Worm (Caenorhabditis elegans): Measurements from ENCODE around the gene spv-1.

spv-1 gene

ce11 chrII:7928600-7928999 lies at the start of gene spv-1:
TSS of gene spv-1 (minus strand) at chrII:7928700.
- TF ChIP-seq ama-1 (optimal IDR thresholded peaks at IDR 0.05) (no peak), daf-12 (tag; optimal IDR thresholded peaks at IDR 0.05) (no peak), pqm-1 (tag; optimal IDR thresholded peaks at IDR 0.05) (no peak), mml-1 (tag; optimal IDR thresholded peaks at IDR 0.05) (no peak), zag-1 (tag; optimal IDR thresholded peaks at IDR 0.05) (no peak), nhr-11 (tag; optimal IDR thresholded peaks at IDR 0.05) (no peak), elt-2 (tag; optimal IDR thresholded peaks at IDR 0.05) (no peak), sea-2 (GFP tag; optimal IDR thresholded peaks at IDR 0.05) (no peak), ceh-9 (tag; optimal IDR thresholded peaks at IDR 0.05) (no peak), aly-2 (tag; optimal IDR thresholded peaks at IDR 0.05) (no peak), nhr-23 (tag; optimal IDR thresholded peaks at IDR 0.05) (no peak), nhr-76 (tag; optimal IDR thresholded peaks at IDR 0.05) (no peak), ceh-82 (tag; optimal IDR thresholded peaks at IDR 0.05) (no peak), nhr-77 (tag; optimal IDR thresholded peaks at IDR 0.05) (no peak), egl-27 (tag; optimal IDR thresholded peaks at IDR 0.05) (no peak), ztf-4 (tag; optimal IDR thresholded peaks at IDR 0.05) (no peak), nhr-43 (tag; optimal IDR thresholded peaks at IDR 0.05; ENCODE audit: poor library complexity, severe bottlenecking) (no peak), nhr-12 (tag; optimal IDR thresholded peaks at IDR 0.05) (no peak)

DNA sequence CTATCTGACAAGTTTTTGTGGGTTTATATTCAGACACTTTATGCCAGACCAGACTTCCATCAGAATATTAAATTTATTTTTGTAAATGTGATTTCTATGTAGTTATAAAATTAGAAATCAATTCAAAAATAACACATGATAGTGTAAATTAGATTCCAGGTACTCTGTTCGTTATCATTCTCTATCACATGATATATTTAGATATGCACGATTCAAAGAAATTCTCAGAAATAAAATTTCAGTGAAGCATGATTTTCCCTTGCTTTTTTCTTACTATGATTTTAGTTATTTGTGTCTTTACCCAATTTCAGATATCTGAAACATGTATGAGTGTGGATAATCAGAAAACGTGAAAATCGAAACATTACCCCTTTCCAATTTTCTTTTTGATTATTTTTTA lies 49.0 kb upstream of the spv-1 start:
- no peak for TF ChIP-seq fos-1 (tag; optimal IDR thresholded peaks at IDR 0.05)
- no peak for TF ChIP-seq unc-39 (tag; optimal IDR thresholded peaks at IDR 0.05)
- TF ChIP-seq nhr-12 (tag; optimal IDR thresholded peaks at IDR 0.05): no peak
- TF ChIP-seq ama-1 (optimal IDR thresholded peaks at IDR 0.05): no peak
- TF ChIP-seq ceh-82 (tag; optimal IDR thresholded peaks at IDR 0.05): no peak
- TF ChIP-seq hmg-11 (tag; optimal IDR thresholded peaks at IDR 0.05): no peak
- no peak for TF ChIP-seq nhr-43 (tag; optimal IDR thresholded peaks at IDR 0.05; ENCODE audit: poor library complexity, severe bottlenecking)
- TF ChIP-seq lin-39 (tag; optimal IDR thresholded peaks at IDR 0.05): no peak
- TF ChIP-seq lsy-12 (tag; optimal IDR thresholded peaks at IDR 0.05): no peak
- TF ChIP-seq mml-1 (tag; optimal IDR thresholded peaks at IDR 0.05): no peak
- TF ChIP-seq elt-2 (tag; optimal IDR thresholded peaks at IDR 0.05): no peak
- TF ChIP-seq unc-62 (GFP tag; optimal IDR thresholded peaks at IDR 0.05): no peak
- TF ChIP-seq ceh-28 (tag; optimal IDR thresholded peaks at IDR 0.05): no peak
- no peak for TF ChIP-seq tbx-2 (tag; optimal IDR thresholded peaks at IDR 0.05)
- TF ChIP-seq elt-1 (tag; optimal IDR thresholded peaks at IDR 0.05): no peak
- no peak for TF ChIP-seq aly-2 (tag; optimal IDR thresholded peaks at IDR 0.05)
- TF ChIP-seq mdl-1 (tag; optimal IDR thresholded peaks at IDR 0.05): no peak
- TF ChIP-seq zag-1 (tag; optimal IDR thresholded peaks at IDR 0.05): no peak
- no peak for TF ChIP-seq jun-1 (tag; optimal IDR thresholded peaks at IDR 0.05)
- no peak for TF ChIP-seq ztf-4 (tag; optimal IDR thresholded peaks at IDR 0.05)

DNA sequence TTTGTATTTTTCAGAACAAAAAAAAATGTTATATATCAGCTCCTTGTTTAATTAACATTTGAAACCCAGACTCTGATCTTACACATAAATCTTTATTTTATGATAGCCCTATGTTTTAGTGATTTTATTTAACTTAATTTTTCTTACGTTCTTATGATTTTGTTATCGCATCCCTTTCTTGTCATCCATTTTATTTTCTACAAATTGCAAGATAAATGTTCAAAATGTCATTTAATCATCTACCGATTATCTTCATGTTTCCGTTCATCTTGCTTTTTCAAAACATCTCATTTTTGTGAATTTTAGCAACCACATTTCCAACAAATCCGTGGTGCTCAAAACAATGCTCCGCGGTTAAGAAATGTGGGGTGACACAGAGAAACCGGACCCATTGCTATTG lies 47.8 kb upstream of the spv-1 start, which contains the start of gene DH11.5:
DH11.5 (plus strand) TSS at position 301 of the 400 bp plus-strand sequence.
- TF ChIP-seq nhr-76 (tag; optimal IDR thresholded peaks at IDR 0.05): no peak
- no peak for TF ChIP-seq ztf-4 (tag; optimal IDR thresholded peaks at IDR 0.05)
- no peak for TF ChIP-seq egl-5 (tag; optimal IDR thresholded peaks at IDR 0.05)
- TF ChIP-seq nhr-11 (tag; optimal IDR thresholded peaks at IDR 0.05): no peak
- TF ChIP-seq mml-1 (tag; optimal IDR thresholded peaks at IDR 0.05): no peak
- TF ChIP-seq mdl-1 (tag; optimal IDR thresholded peaks at IDR 0.05): no peak
- TF ChIP-seq nhr-43 (tag; optimal IDR thresholded peaks at IDR 0.05; ENCODE audit: poor library complexity, severe bottlenecking): no peak
- no peak for TF ChIP-seq tbx-2 (tag; optimal IDR thresholded peaks at IDR 0.05)
- TF ChIP-seq ceh-82 (tag; optimal IDR thresholded peaks at IDR 0.05): no peak
- TF ChIP-seq ceh-9 (tag; optimal IDR thresholded peaks at IDR 0.05): no peak
- no peak for TF ChIP-seq daf-12 (tag; optimal IDR thresholded peaks at IDR 0.05)
- TF ChIP-seq R02D3.7 (tag; optimal IDR thresholded peaks at IDR 0.05): no peak
- TF ChIP-seq nhr-28 (tag; optimal IDR thresholded peaks at IDR 0.05): no peak
- no peak for TF ChIP-seq elt-1 (tag; optimal IDR thresholded peaks at IDR 0.05)
- no peak for TF ChIP-seq nfya-1 (tag; optimal IDR thresholded peaks at IDR 0.05; ENCODE audit: insufficient read depth)
- TF ChIP-seq zag-1 (tag; optimal IDR thresholded peaks at IDR 0.05): no peak
- no peak for TF ChIP-seq eor-1 (tag; optimal IDR thresholded peaks at IDR 0.05)
- TF ChIP-seq fkh-10 (GFP tag; optimal IDR thresholded peaks at IDR 0.05): no peak
- no peak for TF ChIP-seq ceh-28 (tag; optimal IDR thresholded peaks at IDR 0.05)
- TF ChIP-seq fos-1 (tag; optimal IDR thresholded peaks at IDR 0.05): no peak

DNA sequence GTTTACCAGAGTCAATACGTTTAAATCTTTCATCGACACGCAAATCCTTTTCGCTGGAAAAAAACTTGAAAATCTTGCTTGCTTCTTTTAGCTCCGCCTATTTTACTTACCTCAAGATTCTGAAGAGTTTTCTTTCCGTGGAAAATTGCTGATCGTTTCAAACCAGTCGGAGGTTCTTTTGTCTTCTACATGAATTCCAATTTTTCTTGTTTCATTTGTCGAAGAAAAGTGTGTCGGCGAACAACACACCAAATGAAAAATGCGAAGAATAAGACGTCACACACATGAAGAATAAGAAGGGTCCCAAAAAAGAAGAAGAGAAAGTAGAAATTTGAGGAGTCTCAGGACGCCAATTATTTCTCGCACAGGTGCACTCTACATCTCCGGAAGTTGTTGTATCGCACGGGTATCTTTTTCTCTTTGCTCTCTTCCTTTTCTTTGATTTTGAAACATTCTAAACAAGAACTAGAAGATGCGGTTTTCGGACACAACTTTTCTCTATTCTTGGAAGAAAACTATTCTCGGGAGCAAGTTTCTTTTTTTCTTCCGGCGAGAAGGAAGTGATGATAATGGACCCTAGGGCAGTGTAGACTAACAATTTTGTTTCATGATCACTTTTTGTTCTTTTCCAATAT lies 45.8 kb upstream of the spv-1 start:
- TF ChIP-seq nhr-25 (tag; optimal IDR thresholded peaks at IDR 0.05): no peak
- TF ChIP-seq unc-39 (tag; optimal IDR thresholded peaks at IDR 0.05): no peak
- TF ChIP-seq egl-27 (tag; optimal IDR thresholded peaks at IDR 0.05): no peak
- TF ChIP-seq ztf-4 (tag; optimal IDR thresholded peaks at IDR 0.05): no peak
- TF ChIP-seq pha-4 (tag; optimal IDR thresholded peaks at IDR 0.05): no peak
- peak; percentile 6 for TF ChIP-seq tbx-2 (tag; optimal IDR thresholded peaks at IDR 0.05)
- TF ChIP-seq aly-2 (tag; optimal IDR thresholded peaks at IDR 0.05): no peak
- TF ChIP-seq lin-39 (tag; optimal IDR thresholded peaks at IDR 0.05): peak; percentile 17
- TF ChIP-seq fkh-2 (tag; optimal IDR thresholded peaks at IDR 0.05): no peak
- no peak for TF ChIP-seq nhr-11 (tag; optimal IDR thresholded peaks at IDR 0.05)

All from whole organism, L3 larva.